Worm (Caenorhabditis elegans) whole organism, midembryonic: Measurements from ENCODE around the gene spe-26.

Source experiments
- ztf-23 ChIP-seq: fragments of 200-800 bp; sonication (Bioruptor generic); IDR thresholded peaks from 2 replicates; pipeline ENCODE4 v1.3.6; 2022; ENCODE audit warnings: missing genetic modification reagents, missing genetic modification characterization, missing compliant biosample characterization
- ztf-29 ChIP-seq: fragments of 200-800 bp; sonication (Bioruptor generic); IDR thresholded peaks from 2 replicates; pipeline ENCODE4 v1.3.6; 2022; ENCODE audit warnings: missing genetic modification reagents, missing genetic modification characterization, missing compliant biosample characterization

DNA sequence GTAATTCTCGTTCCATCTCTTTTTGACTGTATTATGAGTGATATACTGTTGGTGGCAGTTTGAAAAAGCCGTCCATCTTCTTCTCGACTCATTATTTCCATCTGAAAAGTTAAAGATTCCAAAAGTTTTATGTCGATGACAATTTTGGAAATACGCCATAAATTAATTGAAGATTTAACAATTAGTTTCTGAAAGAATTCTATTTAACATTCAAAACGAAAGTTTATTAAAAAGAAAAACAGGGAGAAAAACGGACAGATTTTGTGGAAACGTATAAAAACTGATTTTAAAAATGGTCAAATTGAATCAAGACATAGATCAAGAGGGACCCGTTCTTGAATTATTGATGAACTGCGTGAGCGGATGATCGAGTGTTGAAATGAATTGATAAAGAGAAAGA, 22.1 kb upstream of the spe-26 start, which contains the start of gene R10H10.7:
- TF ChIP-seq ztf-23 (GFP tag; lab: Robert Waterston, UW), result no peak
- no peak for TF ChIP-seq ztf-29 (GFP tag; lab: Robert Waterston, UW)
